Worm (Caenorhabditis elegans) whole organism, L4 larva: Measurements from ENCODE around the gene mrps-26.

Experiments used
- aha-1 ChIP-seq: fragments of 150-350 bp; peaks from one replicate; lab custom pipeline; 2014; ENCODE audit warnings: missing biosample characterization, missing genetic modification characterization
- aly-2 ChIP-seq: sonication (generic microtip); optimal IDR thresholded peaks from 2 replicates; lab custom pipeline; 2018; ENCODE audit warnings: missing biosample characterization, missing genetic modification characterization
- ama-1 ChIP-seq: fragments of 150-350 bp; optimal IDR thresholded peaks from 2 replicates; lab custom pipeline; 2014; ENCODE audit warnings: inconsistent platforms, mixed read lengths
- dpl-1 ChIP-seq: fragments of 150-350 bp; optimal IDR thresholded peaks from 2 replicates; lab custom pipeline; 2014; ENCODE audit warnings: missing biosample characterization, missing genetic modification reagents, missing genetic modification characterization
- lsy-2 ChIP-seq, 2 experiments: fragments of 150-350 bp in 1 of 2; sonication (generic microtip) in 1 of 2; optimal IDR thresholded peaks; 2 replicates each; lab custom pipeline; 2014 to 2017; ENCODE audit warnings: missing biosample characterization in 2 of 2, missing genetic modification characterization in 2 of 2
- mdl-1 ChIP-seq, 2 experiments: fragments of 150-350 bp in 1 of 2; sonication (generic microtip) in 1 of 2; optimal IDR thresholded peaks; 2 replicates each; lab custom pipeline; 2014 to 2017; ENCODE audit warnings: missing biosample characterization in 2 of 2, missing genetic modification characterization in 2 of 2
- nhr-28 ChIP-seq: fragments of 150-350 bp; optimal IDR thresholded peaks from 2 replicates; lab custom pipeline; 2014; ENCODE audit warnings: missing biosample characterization, missing genetic modification characterization
- nhr-76 ChIP-seq: fragments of 150-350 bp; optimal IDR thresholded peaks from 2 replicates; lab custom pipeline; 2014; ENCODE audit warnings: missing biosample characterization, missing genetic modification characterization
- set-16 ChIP-seq: fragments of 200-800 bp; sonication (Bioruptor generic); IDR thresholded peaks from 2 replicates; pipeline ENCODE4 v1.3.6; 2022; ENCODE audit warnings: missing genetic modification reagents, missing genetic modification characterization, missing compliant biosample characterization
- snpc-4 ChIP-seq: fragments of 150-350 bp; optimal IDR thresholded peaks from 2 replicates; lab custom pipeline; 2014; ENCODE audit warnings: missing biosample characterization, missing genetic modification characterization
- unc-130 ChIP-seq: sonication (generic microtip); optimal IDR thresholded peaks from 2 replicates; lab custom pipeline; 2016; ENCODE audit warnings: missing genetic modification reagents, missing genetic modification characterization, missing compliant biosample characterization
- unc-62 ChIP-seq, 3 experiments: fragments of 150-350 bp in 1 of 3; sonication (generic microtip); optimal IDR thresholded peaks in 2 of 3; peaks in 1 of 3; 1 replicate in 1 of 3; 2 replicates in 2 of 3; lab custom pipeline; 2014 to 2017; ENCODE audit warnings: missing biosample characterization in 3 of 3, missing genetic modification characterization in 3 of 3, missing genetic modification reagents in 3 of 3, missing genotype in 1 of 3
- vab-7 ChIP-seq: fragments of 200-800 bp; sonication (Bioruptor generic); IDR thresholded peaks from 2 replicates; pipeline ENCODE4 v1.3.6; 2022; ENCODE audit warnings: missing genetic modification reagents, missing genetic modification characterization, missing compliant biosample characterization

- TF ChIP-seq nhr-76 (tag; lab: Kevin White, UChicago) (no peak), set-16 (GFP tag; lab: Robert Waterston, UW) (no peak), lsy-2 (tag; optimal IDR thresholded peaks at IDR 0.05; lab: Kevin White, UChicago) (peak in 1 of 2 experiments; percentile 54), nhr-28 (tag; lab: Kevin White, UChicago) (peak; percentile 2), aha-1 (tag; lab: Kevin White, UChicago) (peak; percentile 50), dpl-1 (GFP tag; lab: Kevin White, UChicago) (peak; percentile 0), snpc-4 (tag; lab: Kevin White, UChicago) (no peak), ama-1 (lab: Kevin White, UChicago) (peak; percentile 93), unc-62 (GFP tag; optimal IDR thresholded peaks at IDR 0.05 in 1 of 2; lab: Kevin White, UChicago) (no peak), unc-62 (tag; optimal IDR thresholded peaks at IDR 0.05; lab: Kevin White, UChicago) (no peak), mdl-1 (tag; optimal IDR thresholded peaks at IDR 0.05; lab: Kevin White, UChicago) (no peak), unc-130 (GFP tag; lab: Kevin White, UChicago) (peak; percentile 45), vab-7 (GFP tag; lab: Robert Waterston, UW) (no peak), aly-2 (tag; lab: Kevin White, UChicago) (no peak)
Measured at ce11 chrIII:5230415-5230814, 4.0 kb upstream of the mrps-26 start, which contains the start of gene prmt-5.
